Fruit fly (Drosophila melanogaster): ENCODE measurements around the gene CG34428.

The CG34428 gene

dm6 chr3L:13108354-13108882 lies 46.9 kb downstream of the CG34428 start:
- TF ChIP-seq nom (GFP tag; optimal IDR thresholded peaks at IDR 0.05) (no peak), Stat92E (GFP tag; optimal IDR thresholded peaks at IDR 0.05) (peak in 1 of 3 experiments; percentile 97), Hr51 (GFP tag; optimal IDR thresholded peaks at IDR 0.05) (no peak), CG16779 (GFP tag; IDR thresholded peaks at IDR 0.05) (no peak), grn (GFP tag; optimal IDR thresholded peaks at IDR 0.05) (peak; percentile 78), CG9727 (GFP tag; optimal IDR thresholded peaks at IDR 0.05) (no peak), Asciz (GFP tag; optimal IDR thresholded peaks at IDR 0.05) (no peak), Blimp-1 (GFP tag; optimal IDR thresholded peaks at IDR 0.05) (peak; percentile 69), MBD-R2 (GFP tag; IDR thresholded peaks at IDR 0.05) (no peak), CG7786 (GFP tag; optimal IDR thresholded peaks at IDR 0.05) (no peak), CG2199 (GFP tag; IDR thresholded peaks at IDR 0.05) (0 out of 3 replicates have a peak, but pooled peaks have one; percentile 41), klu (GFP tag; IDR thresholded peaks at IDR 0.05) (no peak), disco-r (GFP tag; optimal IDR thresholded peaks at IDR 0.05) (no peak), CG1832 (GFP tag; optimal IDR thresholded peaks at IDR 0.05) (no peak), stwl (tag; optimal IDR thresholded peaks at IDR 0.05) (no peak), eyg (GFP tag; optimal IDR thresholded peaks at IDR 0.05) (no peak), CG2120 (GFP tag; optimal IDR thresholded peaks at IDR 0.05) (no peak), wek (GFP tag; optimal IDR thresholded peaks at IDR 0.05) (no peak), Bgb (GFP tag; IDR thresholded peaks at IDR 0.05; ENCODE audit: partially characterized antibody) (no peak), crp (GFP tag; optimal IDR thresholded peaks at IDR 0.05) (no peak), dpn (GFP tag; optimal IDR thresholded peaks at IDR 0.05) (no peak), TFAM (GFP tag; optimal IDR thresholded peaks at IDR 0.05) (no peak), repo (GFP tag; optimal IDR thresholded peaks at IDR 0.05) (no peak)

DNA sequence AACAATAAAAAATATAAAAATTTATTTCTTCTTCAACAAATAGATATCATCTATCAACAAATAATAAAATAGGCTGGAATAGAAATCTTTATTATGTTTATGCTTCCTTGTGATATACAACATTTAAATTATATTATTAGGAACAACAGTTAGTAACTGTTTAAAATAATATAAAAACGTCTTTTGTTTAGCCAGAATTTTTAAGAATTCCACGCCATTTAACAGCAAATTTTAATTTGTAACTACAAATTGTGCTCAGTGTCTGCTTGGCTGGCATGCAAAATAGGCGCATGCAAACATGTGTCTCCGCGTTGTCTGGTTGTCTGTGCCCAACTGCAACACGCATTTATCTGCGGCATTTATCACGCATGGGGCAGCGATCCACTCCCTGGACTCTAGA lies 47.8 kb downstream of the CG34428 start:
- TF ChIP-seq CG2712 (tag; optimal IDR thresholded peaks at IDR 0.05) = peak; percentile 22
- peak; percentile 71 for TF ChIP-seq nom (GFP tag; optimal IDR thresholded peaks at IDR 0.05)
- no peak for TF ChIP-seq esg (GFP tag; conservative IDR thresholded peaks at IDR 0.05)
- TF ChIP-seq CG11085 (GFP tag; IDR thresholded peaks at IDR 0.05) = no peak
- peak; percentile 31 for TF ChIP-seq gem (tag; optimal IDR thresholded peaks at IDR 0.05)
- 0 out of 2 replicates have a peak, but pooled peaks have one; percentile 7 for TF ChIP-seq Xrp1 (GFP tag; IDR thresholded peaks at IDR 0.05)
- peak; percentile 58; the same call in 1 of the 2 replicates for TF ChIP-seq Drgx (GFP tag; IDR thresholded peaks at IDR 0.05)
- peak; percentile 12 for TF ChIP-seq phol (tag; optimal IDR thresholded peaks at IDR 0.05)
- peak; percentile 25 for TF ChIP-seq CG10979 (tag; optimal IDR thresholded peaks at IDR 0.05)
- no peak for TF ChIP-seq pho (GFP tag; optimal IDR thresholded peaks at IDR 0.05)
- TF ChIP-seq HmgZ (tag; optimal IDR thresholded peaks at IDR 0.05) = no peak
- TF ChIP-seq CG4820 (GFP tag; optimal IDR thresholded peaks at IDR 0.05) = no peak
- TF ChIP-seq bsh (GFP tag; optimal IDR thresholded peaks at IDR 0.05) = peak in 1 of 2 experiments; percentile 61
- TF ChIP-seq CG18262 (tag; optimal IDR thresholded peaks at IDR 0.05) = peak; percentile 5

DNA sequence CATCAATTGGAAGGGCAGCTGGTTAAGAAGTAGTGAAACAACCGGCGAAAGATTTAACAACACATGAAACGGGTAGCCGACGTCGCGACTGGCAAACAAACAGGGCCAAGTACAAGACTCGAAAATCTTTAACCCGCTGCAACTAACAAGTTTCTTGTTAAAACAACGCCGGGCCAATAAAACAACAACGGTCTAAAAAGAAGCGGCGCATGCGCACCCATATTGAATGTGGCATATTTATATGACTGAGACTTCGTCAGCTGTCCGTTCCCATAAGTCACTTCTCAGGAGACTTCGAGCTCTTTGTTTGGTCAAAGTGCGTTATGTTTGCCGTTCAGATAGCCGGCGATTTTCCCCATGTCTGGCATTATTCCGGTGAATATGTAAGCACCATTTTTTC lies 49.9 kb downstream of the CG34428 start:
- TF ChIP-seq kni (GFP tag; optimal IDR thresholded peaks at IDR 0.05) = peak; percentile 45
- peak in 1 of 2 experiments; percentile 90 for TF ChIP-seq tll (GFP tag; optimal IDR thresholded peaks at IDR 0.05)
- TF ChIP-seq CG6813 (GFP tag; optimal IDR thresholded peaks at IDR 0.05) = no peak
- peak; percentile 59; the same call in 1 of the 3 replicates for TF ChIP-seq CG2199 (GFP tag; IDR thresholded peaks at IDR 0.05)

All from whole organism, embryonic.